Fruit fly (Drosophila melanogaster) whole organism, embryonic: ENCODE measurements around the gene Usp5.

Experiments used
- Adf1 ChIP-seq: fragments of 200-800 bp; sonication (Bioruptor generic); IDR thresholded peaks from 2 replicates; pipeline ENCODE4 v1.3.6; 2022; ENCODE audit warnings: missing biosample characterization, missing genetic modification characterization
- Bdp1 ChIP-seq: fragments of 200-800 bp; sonication (Bioruptor generic); optimal IDR thresholded peaks from 3 replicates; lab custom pipeline; 2016; ENCODE audit warnings: missing biosample characterization, missing genetic modification characterization
- CG10274 ChIP-seq: fragments of 200-800 bp; sonication (Bioruptor generic); optimal IDR thresholded peaks from 3 replicates; lab custom pipeline; 2017; ENCODE audit warnings: missing biosample characterization, mild to moderate bottlenecking, missing genetic modification characterization
- CG10959 ChIP-seq: fragments of 200-800 bp; sonication (Bioruptor generic); IDR thresholded peaks from 2 replicates; pipeline ENCODE4 v1.3.6; 2022; ENCODE audit warnings: missing biosample characterization, missing genetic modification characterization
- CG11247 ChIP-seq: fragments of 200-800 bp; sonication (Bioruptor generic); IDR thresholded peaks from 2 replicates; pipeline ENCODE4 v1.3.6; 2022; ENCODE audit warnings: missing biosample characterization, missing genetic modification characterization
- CG13624 ChIP-seq: fragments of 200-800 bp; sonication (Bioruptor generic); optimal IDR thresholded peaks from 2 replicates; lab custom pipeline; 2016; ENCODE audit warnings: missing biosample characterization, missing genetic modification characterization
- CG14710 ChIP-seq: fragments of 200-800 bp; sonication (Bioruptor generic); optimal IDR thresholded peaks from 3 replicates; lab custom pipeline; 2019; ENCODE audit warnings: missing biosample characterization, mild to moderate bottlenecking, missing genetic modification characterization, moderate library complexity
- CG14860 ChIP-seq: fragments of 200-800 bp; sonication (Bioruptor generic); IDR thresholded peaks from 3 replicates; pipeline ENCODE4 v1.3.6; 2022; ENCODE audit warnings: missing biosample characterization, missing genetic modification characterization; ENCODE audit not compliant: partially characterized antibody
- CG15269 ChIP-seq: fragments of 200-800 bp; sonication (Bioruptor generic); optimal IDR thresholded peaks from 2 replicates; lab custom pipeline; 2018; ENCODE audit warnings: missing biosample characterization, mild to moderate bottlenecking, missing genetic modification characterization, moderate library complexity
- CG16815 ChIP-seq: fragments of 200-800 bp; sonication (Bioruptor generic); optimal IDR thresholded peaks from 3 replicates; lab custom pipeline; 2017; ENCODE audit warnings: missing biosample characterization, mild to moderate bottlenecking, missing genetic modification characterization
- CG16863 ChIP-seq: fragments of 200-800 bp; sonication (Bioruptor generic); optimal IDR thresholded peaks from 3 replicates; lab custom pipeline; 2016; ENCODE audit warnings: missing biosample characterization, missing genetic modification characterization
- CG17328 ChIP-seq: fragments of 200-800 bp; sonication (Bioruptor generic); IDR thresholded peaks from 2 replicates; pipeline ENCODE4 v1.3.6; 2022; ENCODE audit warnings: missing biosample characterization, missing genetic modification characterization
- CG17912 ChIP-seq: fragments of 200-800 bp; sonication (Bioruptor generic); optimal IDR thresholded peaks from 2 replicates; lab custom pipeline; 2018; ENCODE audit warnings: missing biosample characterization, mild to moderate bottlenecking, missing genetic modification characterization
- CG4707 ChIP-seq: fragments of 200-800 bp; sonication (Bioruptor generic); optimal IDR thresholded peaks from 2 replicates; lab custom pipeline; 2018; ENCODE audit warnings: missing biosample characterization, mild to moderate bottlenecking, missing genetic modification characterization, moderate library complexity
- CG5180 ChIP-seq: fragments of 200-800 bp; sonication (Bioruptor generic); optimal IDR thresholded peaks from 3 replicates; lab custom pipeline; 2017; ENCODE audit warnings: missing biosample characterization, missing genetic modification characterization, mild to moderate bottlenecking, moderate library complexity, missing genetic modification reagents
- CG8089 ChIP-seq: fragments of 200-800 bp; sonication (Bioruptor generic); optimal IDR thresholded peaks from 3 replicates; lab custom pipeline; 2016; ENCODE audit warnings: missing biosample characterization, missing genetic modification characterization
- CG8290 ChIP-seq, 3 experiments: fragments of 200-800 bp; sonication (Bioruptor generic); optimal IDR thresholded peaks; 2 replicates each; lab custom pipeline; 2016 to 2019; ENCODE audit warnings: missing biosample characterization in 3 of 3, missing genetic modification characterization in 3 of 3, mild to moderate bottlenecking in 2 of 3, moderate library complexity in 1 of 3
- CG8478 ChIP-seq: fragments of >200 bp; optimal IDR thresholded peaks from 2 replicates; lab custom pipeline; 2018
- CG9215 ChIP-seq: fragments of 200-800 bp; sonication (Bioruptor generic); IDR thresholded peaks from 2 replicates; pipeline ENCODE4 v1.3.6; 2022; ENCODE audit warnings: missing biosample characterization, missing genetic modification characterization
- CG9609 ChIP-seq: fragments of 200-800 bp; sonication (Bioruptor generic); optimal IDR thresholded peaks from 3 replicates; lab custom pipeline; 2016; ENCODE audit warnings: missing biosample characterization, missing genetic modification characterization
- CG9876 ChIP-seq: fragments of 200-800 bp; sonication (Bioruptor generic); optimal IDR thresholded peaks from 2 replicates; lab custom pipeline; 2016; ENCODE audit warnings: missing biosample characterization, missing genetic modification characterization
- Dad ChIP-seq: fragments of 200-800 bp; sonication (Bioruptor generic); optimal IDR thresholded peaks from 3 replicates; lab custom pipeline; 2016; ENCODE audit warnings: missing biosample characterization, missing genetic modification characterization
- E2f2 ChIP-seq: fragments of 200-800 bp; sonication (Bioruptor generic); IDR thresholded peaks from 2 replicates; pipeline ENCODE4 v1.3.6; 2022; ENCODE audit warnings: missing biosample characterization, missing genetic modification characterization
- Ets97D ChIP-seq: fragments of 200-800 bp; sonication (Bioruptor generic); optimal IDR thresholded peaks from 3 replicates; lab custom pipeline; 2016; ENCODE audit warnings: missing biosample characterization, missing genetic modification characterization
- Hr78 ChIP-seq, 2 experiments: fragments of 200-800 bp in 1 of 2; fragments of >200 bp in 1 of 2; sonication (Bioruptor generic) in 1 of 2; optimal IDR thresholded peaks; 2 replicates each; lab custom pipeline; 2017 to 2019; ENCODE audit warnings: missing biosample characterization in 2 of 2, missing genetic modification characterization in 2 of 2, mild to moderate bottlenecking in 1 of 2, moderate library complexity in 1 of 2
- Lpt ChIP-seq: fragments of >200 bp; optimal IDR thresholded peaks from 2 replicates; lab custom pipeline; 2018; ENCODE audit warnings: missing biosample characterization, missing genetic modification characterization
- Mes4 ChIP-seq: fragments of 200-800 bp; sonication (Bioruptor generic); optimal IDR thresholded peaks from 2 replicates; lab custom pipeline; 2016; ENCODE audit warnings: missing biosample characterization, missing genetic modification characterization
- PHDP ChIP-seq: fragments of 200-800 bp; sonication (Bioruptor generic); optimal IDR thresholded peaks from 3 replicates; lab custom pipeline; 2018; ENCODE audit warnings: missing biosample characterization, mild to moderate bottlenecking, missing genetic modification characterization, moderate library complexity
- Pdp1 ChIP-seq, 2 experiments: fragments of 200-800 bp; sonication (Bioruptor generic); optimal IDR thresholded peaks; 3 replicates each; lab custom pipeline; 2016; ENCODE audit warnings: missing biosample characterization in 2 of 2, missing genetic modification characterization in 2 of 2, mild to moderate bottlenecking in 1 of 2, moderate library complexity in 1 of 2
- Ravus ChIP-seq: fragments of 200-800 bp; sonication (Bioruptor generic); IDR thresholded peaks from 2 replicates; pipeline ENCODE4 v1.3.6; 2022; ENCODE audit warnings: missing biosample characterization, missing genetic modification characterization
- Sin3A ChIP-seq: fragments of >200 bp; optimal IDR thresholded peaks from 2 replicates; lab custom pipeline; 2018
- Sox102F ChIP-seq: fragments of 200-800 bp; sonication (Bioruptor generic); optimal IDR thresholded peaks from 2 replicates; lab custom pipeline; 2018; ENCODE audit warnings: missing biosample characterization, mild to moderate bottlenecking, missing genetic modification characterization, moderate library complexity
- ab ChIP-seq: fragments of 200-800 bp; sonication (Bioruptor generic); optimal IDR thresholded peaks from 2 replicates; lab custom pipeline; 2016; ENCODE audit warnings: missing biosample characterization, missing genetic modification characterization
- bcd ChIP-seq: fragments of 200-800 bp; sonication (Bioruptor generic); optimal IDR thresholded peaks from 2 replicates; lab custom pipeline; 2017; ENCODE audit warnings: missing biosample characterization, mild to moderate bottlenecking, missing genetic modification characterization
- chinmo ChIP-seq: fragments of 200-800 bp; sonication (Bioruptor generic); IDR thresholded peaks from 4 replicates; pipeline ENCODE4 v1.3.6; 2022; ENCODE audit warnings: missing biosample characterization, missing genetic modification characterization; ENCODE audit not compliant: partially characterized antibody
- chm ChIP-seq: fragments of 200-800 bp; sonication (Bioruptor generic); IDR thresholded peaks from 2 replicates; pipeline ENCODE4 v1.3.6; 2022; ENCODE audit warnings: missing biosample characterization, missing genetic modification characterization
- dati ChIP-seq: fragments of 200-800 bp; sonication (Bioruptor generic); IDR thresholded peaks from 2 replicates; pipeline ENCODE4 v1.3.6; 2022; ENCODE audit warnings: missing biosample characterization, missing genetic modification characterization
- dpn ChIP-seq, 2 experiments: fragments of 200-800 bp; sonication (Bioruptor generic); optimal IDR thresholded peaks; 3 replicates each; lab custom pipeline; 2016; ENCODE audit warnings: missing biosample characterization in 2 of 2, missing genetic modification characterization in 2 of 2
- gcm2 ChIP-seq: fragments of 200-800 bp; sonication (Bioruptor generic); optimal IDR thresholded peaks from 2 replicates; lab custom pipeline; 2016; ENCODE audit warnings: missing biosample characterization, missing genetic modification characterization
- gsb-n ChIP-seq: fragments of 200-800 bp; sonication (Bioruptor generic); optimal IDR thresholded peaks from 3 replicates; lab custom pipeline; 2018; ENCODE audit warnings: missing biosample characterization, mild to moderate bottlenecking, missing genetic modification characterization
- jigr1 ChIP-seq: fragments of 200-800 bp; sonication (Bioruptor generic); IDR thresholded peaks from 3 replicates; pipeline ENCODE4 v1.3.6; 2022; ENCODE audit warnings: missing biosample characterization, missing genetic modification characterization
- ken ChIP-seq: fragments of 200-800 bp; sonication (Bioruptor generic); IDR thresholded peaks from 3 replicates; pipeline ENCODE4 v1.3.6; 2022; ENCODE audit warnings: missing biosample characterization, missing genetic modification characterization
- maf-S ChIP-seq: fragments of 200-800 bp; sonication (Bioruptor generic); optimal IDR thresholded peaks from 2 replicates; lab custom pipeline; 2016; ENCODE audit warnings: missing biosample characterization, missing genetic modification characterization
- nom ChIP-seq: fragments of 200-800 bp; sonication (Bioruptor generic); optimal IDR thresholded peaks from 2 replicates; lab custom pipeline; 2017; ENCODE audit warnings: missing biosample characterization, missing genetic modification characterization, mild to moderate bottlenecking, moderate library complexity, missing genetic modification reagents
- pita ChIP-seq: fragments of 200-800 bp; sonication (Bioruptor generic); optimal IDR thresholded peaks from 2 replicates; lab custom pipeline; 2017; ENCODE audit warnings: missing biosample characterization, mild to moderate bottlenecking, missing genetic modification characterization
- pros ChIP-seq: fragments of 200-800 bp; sonication (Bioruptor generic); optimal IDR thresholded peaks from 3 replicates; lab custom pipeline; 2019; ENCODE audit warnings: missing biosample characterization, mild to moderate bottlenecking, missing genetic modification characterization, moderate library complexity
- ranshi ChIP-seq: fragments of 200-800 bp; sonication (Bioruptor generic); IDR thresholded peaks from 2 replicates; pipeline ENCODE4 v1.3.6; 2022; ENCODE audit warnings: missing biosample characterization, missing genetic modification characterization
- salm ChIP-seq: fragments of 200-800 bp; sonication (Bioruptor generic); optimal IDR thresholded peaks from 2 replicates; lab custom pipeline; 2018; ENCODE audit warnings: missing biosample characterization, mild to moderate bottlenecking, missing genetic modification characterization
- tll ChIP-seq, 2 experiments: fragments of 200-800 bp in 1 of 2; fragments of >200 bp in 1 of 2; sonication (Bioruptor generic) in 1 of 2; optimal IDR thresholded peaks; 2 replicates each; lab custom pipeline; 2017 to 2019; ENCODE audit warnings: missing biosample characterization in 2 of 2, missing genetic modification characterization in 2 of 2, mild to moderate bottlenecking in 1 of 2, moderate library complexity in 1 of 2
- tup ChIP-seq: fragments of 200-800 bp; sonication (Bioruptor generic); optimal IDR thresholded peaks from 2 replicates; lab custom pipeline; 2016; ENCODE audit warnings: missing biosample characterization, mild to moderate bottlenecking, missing genetic modification characterization, moderate library complexity
- vnd ChIP-seq: fragments of 200-800 bp; sonication (Bioruptor generic); IDR thresholded peaks from 3 replicates; pipeline ENCODE4 v1.3.6; 2022; ENCODE audit warnings: missing biosample characterization, missing genetic modification characterization; ENCODE audit not compliant: partially characterized antibody

Gene Usp5

dm6 chr3L:3102506-3103023 is 45.6 kb downstream of the Usp5 start (continued):
- TF ChIP-seq vnd (GFP tag; lab: Robert Waterston, UW) (no peak), maf-S (GFP tag; lab: Kevin White, UChicago) (no peak), CG17912 (GFP tag; lab: Kevin White, UChicago) (no peak), CG10959 (GFP tag; lab: Robert Waterston, UW) (no peak), Pdp1 (GFP tag; optimal IDR thresholded peaks at IDR 0.05; lab: Kevin White, UChicago) (peak in 1 of 2 experiments; percentile 57), CG11247 (no peak), CG16863 (GFP tag; lab: Kevin White, UChicago) (no peak), gcm2 (GFP tag; lab: Kevin White, UChicago) (no peak), CG14710 (tag; lab: Kevin White, UChicago) (no peak), CG9215 (GFP tag; lab: Robert Waterston, UW) (no peak), CG17328 (GFP tag; lab: Robert Waterston, UW) (no peak), ab (no peak), Sox102F (GFP tag; lab: Kevin White, UChicago) (no peak), dati (no peak), jigr1 (GFP tag; lab: Robert Waterston, UW) (no peak), gsb-n (tag; lab: Kevin White, UChicago) (no peak), Dad (no peak), pita (GFP tag; lab: Kevin White, UChicago) (no peak), dpn (GFP tag; optimal IDR thresholded peaks at IDR 0.05; lab: Kevin White, UChicago) (no peak), nom (GFP tag; lab: Kevin White, UChicago) (no peak), chm (GFP tag; lab: Robert Waterston, UW) (no peak), CG8089 (no peak), CG16815 (GFP tag; lab: Kevin White, UChicago) (no peak), Sin3A (lab: Kevin White, UChicago) (no peak), Hr78 (GFP tag; optimal IDR thresholded peaks at IDR 0.05; lab: Kevin White, UChicago) (peak in 1 of 2 experiments; percentile 89), CG4707 (GFP tag; lab: Kevin White, UChicago) (no peak), CG8478 (lab: Kevin White, UChicago) (no peak), chinmo (peak; percentile 57; the same call in 1 of the 4 replicates), CG15269 (tag; lab: Kevin White, UChicago) (peak; percentile 57), CG10274 (GFP tag; lab: Kevin White, UChicago) (no peak), Lpt (GFP tag; lab: Kevin White, UChicago) (no peak), Ets97D (GFP tag; lab: Kevin White, UChicago) (no peak), CG14860 (no peak), tll (GFP tag; optimal IDR thresholded peaks at IDR 0.05; lab: Kevin White, UChicago) (no peak), Bdp1 (no peak), PHDP (no peak), E2f2 (no peak), tup (no peak), CG9876 (GFP tag; lab: Kevin White, UChicago) (no peak), CG8290 (GFP tag; optimal IDR thresholded peaks at IDR 0.05; lab: Kevin White, UChicago) (no peak), CG8290 (tag; optimal IDR thresholded peaks at IDR 0.05; lab: Kevin White, UChicago) (no peak), CG13624 (no peak), CG5180 (GFP tag; lab: Kevin White, UChicago) (no peak), ranshi (GFP tag; lab: Robert Waterston, UW) (no peak), Mes4 (GFP tag; lab: Kevin White, UChicago) (no peak), bcd (GFP tag; lab: Kevin White, UChicago) (no peak), CG9609 (GFP tag; lab: Kevin White, UChicago) (no peak), ken (GFP tag; lab: Robert Waterston, UW) (0 out of 3 replicates have a peak, but pooled peaks have one; percentile 17), Ravus (GFP tag; lab: Robert Waterston, UW) (no peak), pros (GFP tag; lab: Kevin White, UChicago) (peak; percentile 70), Adf1 (GFP tag; lab: Robert Waterston, UW) (no peak), salm (peak; percentile 7)
